Fruit fly (Drosophila melanogaster): ENCODE data around the gene Cpr78Cc.
A peak's percentile ranks its signal among the peaks of the same experiment; 100 is the strongest.

Gene Cpr78Cc

DNA sequence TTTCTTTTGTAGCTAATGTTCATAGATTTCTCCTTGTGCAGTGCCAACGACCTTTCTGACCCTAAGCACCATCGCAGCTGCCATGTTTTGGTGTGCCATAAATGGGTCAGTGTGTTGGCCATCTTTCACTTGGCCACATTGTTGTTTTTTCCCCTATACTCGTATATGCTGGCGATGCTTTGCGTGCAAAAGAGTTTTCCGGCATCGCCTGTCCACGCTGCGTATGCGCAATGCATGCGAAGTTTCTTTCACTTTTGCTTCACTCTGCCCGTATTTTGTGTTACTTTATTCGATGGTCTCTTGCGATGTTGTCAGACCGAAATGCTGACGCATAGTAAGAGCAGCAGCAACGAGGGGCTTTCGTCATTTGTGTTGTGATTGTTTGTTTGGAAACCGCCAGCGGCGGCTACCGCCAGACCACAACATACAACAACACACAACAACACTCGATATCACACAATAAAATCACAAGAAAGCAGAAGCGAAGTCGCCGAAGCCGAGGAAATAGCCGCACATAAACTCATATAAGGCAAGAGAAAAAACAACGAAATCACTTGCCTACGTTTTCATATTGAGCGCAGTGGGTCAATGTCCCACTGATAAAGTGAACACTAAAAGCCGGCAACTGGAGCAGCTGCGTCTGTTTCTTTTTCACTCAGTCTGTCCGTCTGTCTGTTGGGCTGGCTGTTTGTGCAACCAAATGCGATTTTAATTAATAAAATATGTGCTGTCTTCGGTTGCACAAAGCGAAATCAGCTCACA, 38.8 kb upstream of the Cpr78Cc start (continued):
- TF ChIP-seq kni (GFP tag; optimal IDR thresholded peaks at IDR 0.05) (peak; percentile 54), kah (GFP tag; optimal IDR thresholded peaks at IDR 0.05) (no peak), NK7.1 (GFP tag; optimal IDR thresholded peaks at IDR 0.05) (no peak), run (tag; optimal IDR thresholded peaks at IDR 0.05) (peak; percentile 61), lov (optimal IDR thresholded peaks at IDR 0.05) (no peak), lov (GFP tag; IDR thresholded peaks at IDR 0.05) (no peak), ranshi (GFP tag; IDR thresholded peaks at IDR 0.05) (0 out of 2 replicates have a peak, but pooled peaks have one; percentile 23), CG33557 (GFP tag; optimal IDR thresholded peaks at IDR 0.05) (no peak), hbn (GFP tag; IDR thresholded peaks at IDR 0.05; ENCODE audit: partially characterized antibody) (no peak), CG11085 (GFP tag; IDR thresholded peaks at IDR 0.05) (no peak), Adf1 (GFP tag; IDR thresholded peaks at IDR 0.05) (peak; percentile 23; the same call in 1 of the 2 replicates), CG4707 (GFP tag; optimal IDR thresholded peaks at IDR 0.05) (no peak), seq (GFP tag; IDR thresholded peaks at IDR 0.05) (0 out of 2 replicates have a peak, but pooled peaks have one; percentile 18), lbe (GFP tag; optimal IDR thresholded peaks at IDR 0.05) (no peak), Med (GFP tag) (peak; percentile 76), CG11695 (GFP tag; IDR thresholded peaks at IDR 0.05) (no peak), z (GFP tag; IDR thresholded peaks at IDR 0.05) (0 out of 3 replicates have a peak, but pooled peaks have one; percentile 36), Ets65A (GFP tag) (no peak), Mrtf (GFP tag; IDR thresholded peaks at IDR 0.05) (no peak), Bdp1 (GFP tag; optimal IDR thresholded peaks at IDR 0.05) (no peak), TFAM (GFP tag; optimal IDR thresholded peaks at IDR 0.05) (no peak), so (GFP tag; IDR thresholded peaks at IDR 0.05) (0 out of 3 replicates have a peak, but pooled peaks have one; percentile 6), sens-2 (GFP tag; IDR thresholded peaks at IDR 0.05) (0 out of 2 replicates have a peak, but pooled peaks have one; percentile 23), Deaf1 (tag; optimal IDR thresholded peaks at IDR 0.05) (peak; percentile 23), Sry-δ (GFP tag; optimal IDR thresholded peaks at IDR 0.05) (no peak), CG11398 (GFP tag; optimal IDR thresholded peaks at IDR 0.05) (no peak)

- 0 out of 3 replicates have a peak, but pooled peaks have one; percentile 7 for TF ChIP-seq Dbx (GFP tag; IDR thresholded peaks at IDR 0.05)
- TF ChIP-seq CG15269 (tag; optimal IDR thresholded peaks at IDR 0.05), result peak; percentile 11
- no peak for TF ChIP-seq tup (GFP tag; optimal IDR thresholded peaks at IDR 0.05)
- no peak for TF ChIP-seq ab (GFP tag; optimal IDR thresholded peaks at IDR 0.05)
- TF ChIP-seq CG13287 (GFP tag; IDR thresholded peaks at IDR 0.05; ENCODE audit: partially characterized antibody), result peak; percentile 28; the same call in 1 of the 2 replicates
- TF ChIP-seq Nf-YC (tag; optimal IDR thresholded peaks at IDR 0.05), result no peak
- TF ChIP-seq CG31388 (GFP tag; optimal IDR thresholded peaks at IDR 0.05), result no peak
- TF ChIP-seq ci (GFP tag; IDR thresholded peaks at IDR 0.05), result no peak
- TF ChIP-seq kay (GFP tag; optimal IDR thresholded peaks at IDR 0.05), result peak; percentile 43
- TF ChIP-seq CG6765 (GFP tag; optimal IDR thresholded peaks at IDR 0.05), result peak; percentile 31
- no peak for TF ChIP-seq lola (GFP tag; optimal IDR thresholded peaks at IDR 0.05)
- no peak for TF ChIP-seq Blimp-1 (GFP tag; optimal IDR thresholded peaks at IDR 0.05)
- peak; percentile 72 for TF ChIP-seq CTCF (GFP tag; optimal IDR thresholded peaks at IDR 0.05)
- TF ChIP-seq gcm2 (GFP tag; optimal IDR thresholded peaks at IDR 0.05), result no peak
- no peak for TF ChIP-seq prd (optimal IDR thresholded peaks at IDR 0.05)
- no peak for TF ChIP-seq prd (GFP tag; IDR thresholded peaks at IDR 0.05)
- no peak for TF ChIP-seq Hr39 (optimal IDR thresholded peaks at IDR 0.05)
- no peak for TF ChIP-seq CG16863 (GFP tag; optimal IDR thresholded peaks at IDR 0.05)
- no peak for TF ChIP-seq CG18011 (GFP tag; optimal IDR thresholded peaks at IDR 0.05)
- no peak for TF ChIP-seq CG7963 (GFP tag; IDR thresholded peaks at IDR 0.05; ENCODE audit: partially characterized antibody)
- no peak for TF ChIP-seq D (optimal IDR thresholded peaks at IDR 0.05)
- no peak for TF ChIP-seq D (GFP tag; optimal IDR thresholded peaks at IDR 0.05)
- peak; percentile 74 for TF ChIP-seq sens (GFP tag)
- TF ChIP-seq CG14860 (GFP tag; IDR thresholded peaks at IDR 0.05; ENCODE audit: partially characterized antibody), result no peak
- no peak for TF ChIP-seq cg (GFP tag; optimal IDR thresholded peaks at IDR 0.05)
- TF ChIP-seq CG2120 (GFP tag; optimal IDR thresholded peaks at IDR 0.05), result no peak
Observed at dm6 chr3L:21262426-21262825, 38.0 kb upstream of the Cpr78Cc start.
